Worm (Caenorhabditis elegans): ENCODE measurements around the gene sto-6.

Gene sto-6

DNA sequence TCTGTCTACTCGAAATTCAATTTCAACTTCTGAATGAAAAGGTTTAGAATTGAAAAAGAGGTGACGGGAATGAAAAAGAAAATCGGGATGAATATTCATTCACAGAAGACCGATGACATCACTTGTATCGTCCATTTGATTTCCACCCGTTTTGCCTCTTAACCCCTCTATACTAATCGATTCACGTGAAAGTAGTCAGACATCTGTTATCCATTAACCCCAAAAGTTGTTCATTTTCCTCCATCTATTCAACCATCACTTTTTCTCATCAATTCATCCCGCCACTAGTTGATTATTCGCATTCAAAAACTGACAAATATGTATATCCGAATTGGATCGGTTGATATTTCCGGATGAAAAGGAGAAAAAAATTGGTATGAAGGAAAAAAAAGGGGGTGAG lies 39.7 kb upstream of the sto-6 start:
- TF ChIP-seq hlh-1 (tag; optimal IDR thresholded peaks at IDR 0.05) (no peak), ceh-83 (GFP tag; optimal IDR thresholded peaks at IDR 0.05) (no peak), pha-4 (tag; optimal IDR thresholded peaks at IDR 0.05) (no peak), ham-2 (GFP tag; optimal IDR thresholded peaks at IDR 0.05) (no peak), unc-120 (tag; optimal IDR thresholded peaks at IDR 0.05; ENCODE audit: poor library complexity, severe bottlenecking) (no peak), zip-8 (tag; optimal IDR thresholded peaks at IDR 0.05) (no peak), elt-1 (tag; optimal IDR thresholded peaks at IDR 0.05; ENCODE audit: borderline replicate concordance, insufficient read depth) (no peak), blmp-1 (tag; optimal IDR thresholded peaks at IDR 0.05) (no peak), nhr-28 (tag; optimal IDR thresholded peaks at IDR 0.05) (no peak), mep-1 (tag; optimal IDR thresholded peaks at IDR 0.05) (no peak), elt-3 (tag; optimal IDR thresholded peaks at IDR 0.05) (no peak), M03D4.4 (tag; optimal IDR thresholded peaks at IDR 0.05) (no peak), ztf-11 (tag; optimal IDR thresholded peaks at IDR 0.05) (no peak), nhr-237 (tag; optimal IDR thresholded peaks at IDR 0.05) (no peak), ceh-39 (tag; optimal IDR thresholded peaks at IDR 0.05) (no peak), unc-62 (GFP tag; optimal IDR thresholded peaks at IDR 0.05) (no peak), flh-1 (GFP tag; optimal IDR thresholded peaks at IDR 0.05) (no peak), lsy-2 (tag; optimal IDR thresholded peaks at IDR 0.05) (no peak), nhr-2 (tag; optimal IDR thresholded peaks at IDR 0.05) (no peak)

- TF ChIP-seq ham-2 (GFP tag; optimal IDR thresholded peaks at IDR 0.05) (no peak), drap-1 (GFP tag; optimal IDR thresholded peaks at IDR 0.05) (no peak), bed-3 (GFP tag; optimal IDR thresholded peaks at IDR 0.05) (no peak)
Measured at ce11 chrX:11596876-11597275, 35.3 kb upstream of the sto-6 start.

DNA sequence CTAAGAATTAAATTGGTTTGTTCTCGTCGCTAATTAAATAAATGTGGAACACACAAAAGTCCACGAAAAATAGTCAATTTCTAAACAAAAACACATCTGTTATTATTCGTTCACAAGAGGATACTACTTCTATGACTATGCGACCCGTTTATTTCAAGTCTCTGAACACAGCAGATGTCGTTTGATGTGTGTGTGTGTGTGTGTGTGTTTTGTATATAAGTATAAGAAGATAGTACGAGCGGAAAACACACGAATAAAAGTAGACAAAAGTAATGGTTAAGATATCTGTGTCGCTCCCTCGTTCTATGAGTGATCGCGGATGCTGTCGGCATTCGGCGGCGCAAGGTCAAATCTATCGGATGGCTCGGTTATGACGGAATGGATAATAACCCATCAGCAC lies 33.4 kb upstream of the sto-6 start:
- peak; percentile 24 for TF ChIP-seq ces-1 (GFP tag; optimal IDR thresholded peaks at IDR 0.05)
- no peak for TF ChIP-seq M03D4.4 (tag; optimal IDR thresholded peaks at IDR 0.05)

ce11 chrX:11600488-11601106 lies 31.6 kb upstream of the sto-6 start:
- peak; percentile 12 for TF ChIP-seq mep-1 (tag; optimal IDR thresholded peaks at IDR 0.05)
- no peak for TF ChIP-seq lin-32 (GFP tag; optimal IDR thresholded peaks at IDR 0.05)
- no peak for TF ChIP-seq ceh-39 (tag; optimal IDR thresholded peaks at IDR 0.05)
- TF ChIP-seq sptf-1 (tag; optimal IDR thresholded peaks at IDR 0.05): no peak
- TF ChIP-seq ces-1 (GFP tag; optimal IDR thresholded peaks at IDR 0.05): no peak
- TF ChIP-seq nhr-28 (tag; optimal IDR thresholded peaks at IDR 0.05): no peak
- TF ChIP-seq mab-5 (tag; optimal IDR thresholded peaks at IDR 0.05): no peak
- no peak for TF ChIP-seq blmp-1 (tag; optimal IDR thresholded peaks at IDR 0.05)
- TF ChIP-seq unc-120 (tag; optimal IDR thresholded peaks at IDR 0.05; ENCODE audit: poor library complexity, severe bottlenecking): no peak
- TF ChIP-seq drap-1 (GFP tag; optimal IDR thresholded peaks at IDR 0.05): peak; percentile 1
- no peak for TF ChIP-seq lsy-2 (tag; optimal IDR thresholded peaks at IDR 0.05)
- TF ChIP-seq pha-4 (tag; optimal IDR thresholded peaks at IDR 0.05): peak; percentile 29
- TF ChIP-seq mls-2 (tag; optimal IDR thresholded peaks at IDR 0.05): no peak
- TF ChIP-seq flh-1 (GFP tag; optimal IDR thresholded peaks at IDR 0.05): no peak
- TF ChIP-seq M03D4.4 (tag; optimal IDR thresholded peaks at IDR 0.05): no peak
- no peak for TF ChIP-seq nhr-237 (tag; optimal IDR thresholded peaks at IDR 0.05)
- no peak for TF ChIP-seq sem-2 (GFP tag; optimal IDR thresholded peaks at IDR 0.05)
- no peak for TF ChIP-seq snpc-4 (tag; optimal IDR thresholded peaks at IDR 0.05)
- no peak for TF ChIP-seq unc-62 (GFP tag; optimal IDR thresholded peaks at IDR 0.05)
- peak; percentile 82 for TF ChIP-seq ham-2 (GFP tag; optimal IDR thresholded peaks at IDR 0.05)

ce11 chrX:11603234-11604108 lies 28.7 kb upstream of the sto-6 start:
- no peak for TF ChIP-seq drap-1 (GFP tag; optimal IDR thresholded peaks at IDR 0.05)
- no peak for TF ChIP-seq bed-3 (GFP tag; optimal IDR thresholded peaks at IDR 0.05)
- TF ChIP-seq ces-1 (GFP tag; optimal IDR thresholded peaks at IDR 0.05): peak; percentile 61
- TF ChIP-seq blmp-1 (tag; optimal IDR thresholded peaks at IDR 0.05): no peak
- peak; percentile 54 for TF ChIP-seq ceh-83 (GFP tag; optimal IDR thresholded peaks at IDR 0.05)
- peak; percentile 23 for TF ChIP-seq sptf-1 (tag; optimal IDR thresholded peaks at IDR 0.05)
